Fruit fly (Drosophila melanogaster): Measurements from ENCODE around the gene CG14143.

Gene CG14143

dm6 chr3L:11173049-11173564 is 38.3 kb downstream of the CG14143 start, which contains the start of gene CG14142:
CG14142 (plus strand) TSS chr3L:11173514.
- TF ChIP-seq Dif (GFP tag; optimal IDR thresholded peaks at IDR 0.05; ENCODE audit: partially characterized antibody), result no peak
- no peak for TF ChIP-seq usp (GFP tag; optimal IDR thresholded peaks at IDR 0.05)
- TF ChIP-seq Dfd (GFP tag; optimal IDR thresholded peaks at IDR 0.05), result no peak
- no peak for TF ChIP-seq Hnf4 (GFP tag; optimal IDR thresholded peaks at IDR 0.05)
- TF ChIP-seq CG32264 (GFP tag; optimal IDR thresholded peaks at IDR 0.05), result no peak
- no peak for TF ChIP-seq fru (GFP tag; optimal IDR thresholded peaks at IDR 0.05)
- TF ChIP-seq Abd-B (GFP tag; optimal IDR thresholded peaks at IDR 0.05), result no peak
- TF ChIP-seq dl (GFP tag; optimal IDR thresholded peaks at IDR 0.05; ENCODE audit: insufficient read depth in 1 of 2, partially characterized antibody in 2 of 2), result no peak
- TF ChIP-seq lola (GFP tag; optimal IDR thresholded peaks at IDR 0.05), result no peak
- TF ChIP-seq Rel (GFP tag; optimal IDR thresholded peaks at IDR 0.05), result no peak
- no peak for TF ChIP-seq Rel (tag; optimal IDR thresholded peaks at IDR 0.05)
- TF ChIP-seq OdsH (GFP tag; optimal IDR thresholded peaks at IDR 0.05), result no peak
- no peak for TF ChIP-seq pan (optimal IDR thresholded peaks at IDR 0.05)
- TF ChIP-seq Vsx2 (GFP tag; optimal IDR thresholded peaks at IDR 0.05; ENCODE audit: partially characterized antibody), result no peak

- TF ChIP-seq Myc (optimal IDR thresholded peaks at IDR 0.05), result no peak
- TF ChIP-seq Vsx2 (GFP tag; optimal IDR thresholded peaks at IDR 0.05; ENCODE audit: partially characterized antibody), result no peak
- no peak for TF ChIP-seq Dif (GFP tag; optimal IDR thresholded peaks at IDR 0.05; ENCODE audit: partially characterized antibody)
- TF ChIP-seq usp (GFP tag; optimal IDR thresholded peaks at IDR 0.05), result no peak
- no peak for TF ChIP-seq N (GFP tag; optimal IDR thresholded peaks at IDR 0.05)
- TF ChIP-seq Rel (GFP tag; optimal IDR thresholded peaks at IDR 0.05), result no peak
- no peak for TF ChIP-seq Rel (tag; optimal IDR thresholded peaks at IDR 0.05)
These were observed 48.2 kb downstream of the CG14143 start for dm6 chr3L:11182994-11183393.

- TF ChIP-seq Dfd (GFP tag; optimal IDR thresholded peaks at IDR 0.05) (peak; percentile 81), sv (GFP tag; optimal IDR thresholded peaks at IDR 0.05) (no peak), Hr83 (GFP tag; optimal IDR thresholded peaks at IDR 0.05; ENCODE audit: poor library complexity, severe bottlenecking) (no peak)
These were observed 49.2 kb downstream of the CG14143 start for dm6 chr3L:11183965-11184364.

Data from whole organism, wandering third instar larva.